Worm (Caenorhabditis elegans): Measurements from ENCODE around the gene F38B7.10.

F38B7.10 gene

ce11 chrV:11545227-11545626 lies at the start of gene F38B7.10:
F38B7.10 (plus strand) TSS chrV:11545527.
- TF ChIP-seq pag-3 (tag; optimal IDR thresholded peaks at IDR 0.05; ENCODE audit: borderline replicate concordance) (no peak), unc-42 (tag; optimal IDR thresholded peaks at IDR 0.05) (no peak), unc-86 (tag; optimal IDR thresholded peaks at IDR 0.05) (no peak), elt-4 (tag; optimal IDR thresholded peaks at IDR 0.05) (no peak), sdc-2 (tag; optimal IDR thresholded peaks at IDR 0.05) (no peak), fkh-10 (GFP tag; optimal IDR thresholded peaks at IDR 0.05) (no peak), hlh-13 (GFP tag; optimal IDR thresholded peaks at IDR 0.05) (no peak), ceh-22 (tag; optimal IDR thresholded peaks at IDR 0.05) (no peak), hlh-6 (tag; optimal IDR thresholded peaks at IDR 0.05) (no peak), sox-2 (GFP tag; IDR thresholded peaks at IDR 0.05) (no peak), ceh-30 (tag; optimal IDR thresholded peaks at IDR 0.05) (no peak), madf-2 (tag; optimal IDR thresholded peaks at IDR 0.05) (no peak)

- no peak for TF ChIP-seq ttx-3 (tag; optimal IDR thresholded peaks at IDR 0.05)
- no peak for TF ChIP-seq sdc-2 (tag; optimal IDR thresholded peaks at IDR 0.05)
- no peak for TF ChIP-seq unc-86 (tag; optimal IDR thresholded peaks at IDR 0.05)
- no peak for TF ChIP-seq ceh-6 (GFP tag; optimal IDR thresholded peaks at IDR 0.05)
- TF ChIP-seq syd-9 (tag; optimal IDR thresholded peaks at IDR 0.05) = no peak
- TF ChIP-seq pha-2 (tag; optimal IDR thresholded peaks at IDR 0.05) = no peak
Observed at ce11 chrV:11496283-11496682, 49.0 kb upstream of the F38B7.10 start, which contains the start of gene htrl-1. htrl-1 (minus strand) TSS chrV:11496383.

ce11 chrV:11497475-11497874 lies 47.9 kb upstream of the F38B7.10 start:
- no peak for TF ChIP-seq sdc-2 (tag; optimal IDR thresholded peaks at IDR 0.05)
- TF ChIP-seq nhr-11 (tag; optimal IDR thresholded peaks at IDR 0.05) = no peak
- TF ChIP-seq ets-4 (tag; optimal IDR thresholded peaks at IDR 0.05) = no peak
- TF ChIP-seq ceh-30 (tag; optimal IDR thresholded peaks at IDR 0.05) = no peak

- TF ChIP-seq ceh-48 (tag; optimal IDR thresholded peaks at IDR 0.05) = no peak
- TF ChIP-seq ceh-18 (tag; optimal IDR thresholded peaks at IDR 0.05) = no peak
- TF ChIP-seq unc-55 (GFP tag; optimal IDR thresholded peaks at IDR 0.05) = no peak
- TF ChIP-seq ceh-9 (tag; optimal IDR thresholded peaks at IDR 0.05) = no peak
- no peak for TF ChIP-seq ahr-1 (tag; optimal IDR thresholded peaks at IDR 0.05)
- no peak for TF ChIP-seq unc-86 (tag; optimal IDR thresholded peaks at IDR 0.05)
- TF ChIP-seq hlh-30 (tag; optimal IDR thresholded peaks at IDR 0.05; ENCODE audit: insufficient read depth) = no peak
- TF ChIP-seq tbx-2 (tag; optimal IDR thresholded peaks at IDR 0.05) = no peak
- no peak for TF ChIP-seq pag-3 (tag; optimal IDR thresholded peaks at IDR 0.05; ENCODE audit: borderline replicate concordance)
- TF ChIP-seq ceh-45 (GFP tag; IDR thresholded peaks at IDR 0.05) = no peak
- no peak for TF ChIP-seq K09A11.1 (tag; optimal IDR thresholded peaks at IDR 0.05; ENCODE audit: insufficient read depth)
- no peak for TF ChIP-seq ama-1 (optimal IDR thresholded peaks at IDR 0.05)
Observed at ce11 chrV:11499786-11500185, 45.5 kb upstream of the F38B7.10 start.

ce11 chrV:11500980-11501379 lies 44.3 kb upstream of the F38B7.10 start:
- TF ChIP-seq nhr-11 (tag; optimal IDR thresholded peaks at IDR 0.05) (no peak), sox-2 (GFP tag; IDR thresholded peaks at IDR 0.05) (no peak), lin-11 (tag; optimal IDR thresholded peaks at IDR 0.05) (no peak), ceh-6 (GFP tag; optimal IDR thresholded peaks at IDR 0.05) (no peak)

ce11 chrV:11503081-11503751 lies 42.1 kb upstream of the F38B7.10 start, which contains the start of gene C55A6.12:
C55A6.12 (minus strand) TSS chrV:11503131.
- TF ChIP-seq ref-2 (tag; optimal IDR thresholded peaks at IDR 0.05) = no peak
- TF ChIP-seq mec-3 (tag; optimal IDR thresholded peaks at IDR 0.05; ENCODE audit: borderline replicate concordance) = no peak
- TF ChIP-seq ceh-9 (tag; optimal IDR thresholded peaks at IDR 0.05) = no peak
- peak; percentile 91 for TF ChIP-seq nfya-1 (tag; optimal IDR thresholded peaks at IDR 0.05)
- no peak for TF ChIP-seq dve-1 (tag; optimal IDR thresholded peaks at IDR 0.05)
